Worm (Caenorhabditis elegans) whole organism, mixed stage, embryonic: ENCODE data around the gene hdl-2.

Experiments used
- M03D4.4 ChIP-seq: sonication (generic microtip); optimal IDR thresholded peaks from 2 replicates; lab custom pipeline; 2017; ENCODE audit warnings: mild to moderate bottlenecking, missing genetic modification characterization, missing compliant biosample characterization
- bed-3 ChIP-seq: fragments of 200-800 bp; sonication (Bioruptor generic); optimal IDR thresholded peaks from 3 replicates; lab custom pipeline; 2018; ENCODE audit warnings: mild to moderate bottlenecking, missing genetic modification characterization, moderate library complexity, missing compliant biosample characterization
- blmp-1 ChIP-seq: fragments of 150-350 bp; optimal IDR thresholded peaks from 2 replicates; lab custom pipeline; 2014; ENCODE audit warnings: missing biosample characterization, missing genetic modification characterization
- ceh-39 ChIP-seq: fragments of 150-350 bp; optimal IDR thresholded peaks from 2 replicates; lab custom pipeline; 2014; ENCODE audit warnings: missing biosample characterization, missing genetic modification characterization
- ces-1 ChIP-seq: fragments of 150-350 bp; optimal IDR thresholded peaks from 2 replicates; lab custom pipeline; 2014; ENCODE audit warnings: missing biosample characterization, missing genetic modification reagents, missing genetic modification characterization
- drap-1 ChIP-seq: fragments of 200-800 bp; sonication (Bioruptor generic); optimal IDR thresholded peaks from 3 replicates; lab custom pipeline; 2018; ENCODE audit warnings: mild to moderate bottlenecking, missing genetic modification characterization, missing compliant biosample characterization
- elt-1 ChIP-seq: sonication (generic microtip); optimal IDR thresholded peaks from 2 replicates; lab custom pipeline; 2017; ENCODE audit warnings: missing genetic modification characterization, mild to moderate bottlenecking, missing compliant biosample characterization, antibody characterized with exemption, moderate library complexity, borderline replicate concordance; ENCODE audit not compliant: insufficient read depth
- flh-1 ChIP-seq: fragments of 200-800 bp; sonication (Bioruptor generic); optimal IDR thresholded peaks from 2 replicates; lab custom pipeline; 2018; ENCODE audit warnings: mild to moderate bottlenecking, missing genetic modification characterization, moderate library complexity, missing compliant biosample characterization
- hlh-1 ChIP-seq: fragments of 150-350 bp; optimal IDR thresholded peaks from 2 replicates; lab custom pipeline; 2014; ENCODE audit warnings: missing biosample characterization, missing genetic modification reagents, missing genetic modification characterization
- lsy-2 ChIP-seq: fragments of 150-350 bp; optimal IDR thresholded peaks from 2 replicates; lab custom pipeline; 2014; ENCODE audit warnings: missing biosample characterization, missing genetic modification characterization
- mab-5 ChIP-seq: fragments of 150-350 bp; optimal IDR thresholded peaks from 2 replicates; lab custom pipeline; 2014; ENCODE audit warnings: missing biosample characterization, missing genetic modification characterization
- mls-2 ChIP-seq: sonication (generic microtip); optimal IDR thresholded peaks from 2 replicates; lab custom pipeline; 2016; ENCODE audit warnings: mild to moderate bottlenecking, missing genetic modification characterization, moderate library complexity, missing compliant biosample characterization
- nhr-12 ChIP-seq: fragments of 150-350 bp; optimal IDR thresholded peaks from 2 replicates; lab custom pipeline; 2014; ENCODE audit warnings: missing biosample characterization, missing genetic modification characterization
- nhr-28 ChIP-seq: fragments of 150-350 bp; optimal IDR thresholded peaks from 2 replicates; lab custom pipeline; 2014; ENCODE audit warnings: missing biosample characterization, missing genetic modification characterization
- nhr-76 ChIP-seq: sonication (generic microtip); optimal IDR thresholded peaks from 2 replicates; lab custom pipeline; 2017; ENCODE audit warnings: missing biosample characterization, missing genetic modification characterization
- pha-4 ChIP-seq: fragments of 150-350 bp; optimal IDR thresholded peaks from 2 replicates; lab custom pipeline; 2018; ENCODE audit warnings: missing biosample characterization, missing genetic modification reagents, missing genetic modification characterization
- sem-2 ChIP-seq: fragments of 200-800 bp; sonication (Bioruptor generic); optimal IDR thresholded peaks from 2 replicates; lab custom pipeline; 2018; ENCODE audit warnings: mild to moderate bottlenecking, missing genetic modification characterization, missing compliant biosample characterization
- unc-120 ChIP-seq: sonication (generic microtip); optimal IDR thresholded peaks from 2 replicates; lab custom pipeline; 2017; ENCODE audit warnings: missing genetic modification characterization, missing compliant biosample characterization; ENCODE audit not compliant: poor library complexity, severe bottlenecking
- unc-39 ChIP-seq: fragments of 150-350 bp; optimal IDR thresholded peaks from 2 replicates; lab custom pipeline; 2014; ENCODE audit warnings: missing biosample characterization, missing genetic modification characterization
- unc-62 ChIP-seq: fragments of 150-350 bp; optimal IDR thresholded peaks from 2 replicates; lab custom pipeline; 2014; ENCODE audit warnings: missing biosample characterization, missing genetic modification reagents, missing genetic modification characterization
- zip-8 ChIP-seq: fragments of 150-350 bp; optimal IDR thresholded peaks from 2 replicates; lab custom pipeline; 2014; ENCODE audit warnings: missing biosample characterization, missing genetic modification characterization
- ztf-11 ChIP-seq: fragments of 150-350 bp; optimal IDR thresholded peaks from 2 replicates; lab custom pipeline; 2014; ENCODE audit warnings: missing biosample characterization, missing genetic modification characterization

hdl-2 gene

DNA sequence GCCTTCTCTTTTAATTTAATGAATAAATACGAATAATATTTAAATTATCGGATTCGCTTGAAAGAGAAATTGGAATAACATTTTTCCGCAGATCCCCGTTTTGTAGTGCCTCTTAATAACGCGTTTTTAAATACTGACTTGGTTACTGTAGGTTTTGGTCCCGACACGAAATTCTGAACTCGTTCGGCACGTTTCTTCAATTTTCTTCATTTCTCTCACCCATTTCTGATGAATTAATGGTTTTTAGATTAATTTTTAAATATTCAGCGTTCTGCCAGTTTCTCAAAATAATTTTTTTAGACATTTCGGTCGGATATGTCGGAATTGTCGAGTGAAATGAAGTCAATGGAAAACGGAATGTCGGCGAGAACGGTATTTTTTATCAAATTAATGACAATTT lies 27.4 kb downstream of the hdl-2 start, which contains the start of gene C27B7.5:
Gene C27B7.5, plus strand, starts transcription at position 301 of the 400 bp plus-strand sequence.
- no peak for TF ChIP-seq sem-2 (GFP tag; lab: Kevin White, UChicago)
- no peak for TF ChIP-seq unc-39 (tag; lab: Kevin White, UChicago)
- no peak for TF ChIP-seq nhr-28 (tag; lab: Kevin White, UChicago)
- TF ChIP-seq hlh-1, result no peak
- TF ChIP-seq drap-1, result no peak
- TF ChIP-seq blmp-1 (tag; lab: Kevin White, UChicago), result no peak
- no peak for TF ChIP-seq ceh-39 (tag; lab: Kevin White, UChicago)

- TF ChIP-seq unc-39 (tag; lab: Kevin White, UChicago), result no peak
- TF ChIP-seq lsy-2 (tag; lab: Kevin White, UChicago), result no peak
- peak; percentile 43 for TF ChIP-seq unc-62 (GFP tag; lab: Kevin White, UChicago)
- TF ChIP-seq, all 35 proteins: peak for 1
Observed at ce11 chrIV:8906164-8906563, 32.2 kb downstream of the hdl-2 start, which contains the start of gene C27B7.6. TSS of gene C27B7.6 (minus strand) at chrIV:8906345.

- TF ChIP-seq drap-1, result no peak
Observed at ce11 chrIV:8906743-8907142, 32.8 kb downstream of the hdl-2 start, which contains the start of gene C27B7.7. TSS of gene C27B7.7 (plus strand) at chrIV:8907043.

DNA sequence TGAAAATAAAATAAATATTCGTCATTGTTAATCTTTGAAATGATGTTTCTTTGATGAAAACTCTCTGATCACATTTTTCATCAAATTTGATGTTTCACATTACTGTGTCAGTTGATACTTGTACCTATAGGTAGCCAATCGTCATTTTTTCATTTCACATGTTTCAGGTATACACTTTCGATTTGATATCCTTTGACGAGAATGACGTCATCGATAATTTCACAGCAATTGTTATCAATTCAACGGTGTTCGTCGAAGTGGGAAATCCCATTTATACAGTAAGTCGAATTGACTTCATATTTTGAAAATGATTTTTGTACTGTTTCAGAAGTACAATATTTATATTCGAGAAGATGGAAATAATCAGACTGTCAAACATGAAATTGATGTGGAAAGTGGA lies 40.2 kb downstream of the hdl-2 start:
- TF ChIP-seq unc-120 (tag; lab: Kevin White, UChicago) (no peak), pha-4 (no peak), zip-8 (tag; lab: Kevin White, UChicago) (peak; percentile 31), M03D4.4 (tag; lab: Kevin White, UChicago) (no peak)
- TF ChIP-seq, all 35 proteins: peak for 1

DNA sequence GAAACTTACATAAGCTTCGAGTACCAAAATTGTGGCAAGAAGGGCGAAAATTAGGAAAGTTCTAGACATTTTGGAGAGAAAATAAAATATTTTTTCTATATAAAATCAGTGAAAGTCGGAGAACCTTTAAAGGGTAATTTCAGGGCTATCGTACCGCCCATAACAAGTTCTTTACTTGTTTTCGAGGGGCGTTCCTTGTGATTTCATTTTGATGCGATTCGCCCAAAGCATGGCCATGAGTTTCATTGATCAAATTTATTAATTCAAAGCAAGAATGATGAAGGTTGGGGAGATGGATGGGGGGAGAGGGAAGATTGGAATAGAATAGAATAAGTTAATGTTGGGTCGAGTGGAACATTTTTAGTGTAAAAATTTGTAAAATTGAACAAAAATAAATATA lies 42.1 kb downstream of the hdl-2 start, which contains the start of gene C27B7.9:
Gene C27B7.9, minus strand, starts transcription at position 101 of the 400 bp plus-strand sequence.
- no peak for TF ChIP-seq nhr-76 (tag; lab: Kevin White, UChicago)
- TF ChIP-seq blmp-1 (tag; lab: Kevin White, UChicago), result no peak
- no peak for TF ChIP-seq flh-1 (GFP tag; lab: Kevin White, UChicago)
- TF ChIP-seq ces-1, result no peak
- TF ChIP-seq mab-5 (tag; lab: Kevin White, UChicago), result no peak
- no peak for TF ChIP-seq elt-1
- TF ChIP-seq unc-120 (tag; lab: Kevin White, UChicago), result no peak
- TF ChIP-seq lsy-2 (tag; lab: Kevin White, UChicago), result no peak
- TF ChIP-seq unc-62 (GFP tag; lab: Kevin White, UChicago), result no peak
- TF ChIP-seq unc-39 (tag; lab: Kevin White, UChicago), result no peak
- no peak for TF ChIP-seq ztf-11 (tag; lab: Kevin White, UChicago)

DNA sequence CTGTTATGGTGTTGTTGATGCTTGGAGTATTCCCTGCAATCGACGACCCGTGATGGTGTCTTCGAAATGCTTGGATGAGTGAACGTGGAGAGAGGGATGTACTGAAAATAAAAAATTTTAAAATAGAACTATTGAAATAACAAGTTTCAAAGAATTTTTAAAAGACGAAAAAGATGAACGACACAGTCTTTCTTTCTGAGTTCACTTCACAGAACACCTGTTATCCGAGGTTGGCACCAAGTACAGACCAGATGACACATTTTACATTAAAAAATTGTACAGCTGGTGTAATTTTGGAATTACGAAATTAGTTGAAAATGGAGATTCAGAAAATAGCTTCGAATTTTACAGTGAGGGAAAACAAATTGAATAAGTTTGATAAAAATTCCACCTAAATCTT lies 44.8 kb downstream of the hdl-2 start, which contains the start of gene rap-1:
Gene rap-1, minus strand, starts transcription at position 101 of the 400 bp plus-strand sequence.
- no peak for TF ChIP-seq nhr-12 (tag; lab: Kevin White, UChicago)

- TF ChIP-seq mls-2 (tag; lab: Kevin White, UChicago), result no peak
- no peak for TF ChIP-seq bed-3 (GFP tag; lab: Kevin White, UChicago)
- peak; percentile 74 for TF ChIP-seq ces-1
- TF ChIP-seq unc-120 (tag; lab: Kevin White, UChicago), result peak; percentile 40
- TF ChIP-seq pha-4, result no peak
- TF ChIP-seq flh-1 (GFP tag; lab: Kevin White, UChicago), result no peak
- TF ChIP-seq nhr-12 (tag; lab: Kevin White, UChicago), result no peak
- TF ChIP-seq hlh-1, result no peak
- TF ChIP-seq ceh-39 (tag; lab: Kevin White, UChicago), result no peak
Observed at ce11 chrIV:8920284-8920806, 46.4 kb downstream of the hdl-2 start.

DNA sequence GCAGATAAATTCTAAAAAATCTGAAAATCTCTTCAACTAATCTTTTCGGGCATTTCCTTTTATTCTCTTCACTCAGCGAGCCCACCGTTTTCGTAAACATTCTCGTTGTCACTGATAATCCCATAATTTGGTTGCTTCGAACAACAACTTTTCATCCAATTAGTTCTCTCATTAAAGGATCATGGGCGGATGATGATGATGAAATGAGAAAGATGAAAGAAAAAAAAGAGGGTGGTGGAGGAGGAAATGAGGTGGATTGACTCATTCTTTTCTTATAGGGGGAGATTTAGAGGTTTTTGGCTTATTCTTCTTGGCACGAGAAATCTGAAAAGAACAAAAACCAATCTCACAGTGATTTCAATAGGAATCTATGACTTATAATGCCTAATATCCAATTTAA lies 47.2 kb downstream of the hdl-2 start:
- TF ChIP-seq nhr-76 (tag; lab: Kevin White, UChicago) (no peak), drap-1 (no peak), mls-2 (tag; lab: Kevin White, UChicago) (peak; percentile 22), zip-8 (tag; lab: Kevin White, UChicago) (no peak), ztf-11 (tag; lab: Kevin White, UChicago) (no peak), M03D4.4 (tag; lab: Kevin White, UChicago) (no peak), mab-5 (tag; lab: Kevin White, UChicago) (no peak), flh-1 (GFP tag; lab: Kevin White, UChicago) (no peak), ces-1 (peak; percentile 77)
